Worm (Caenorhabditis elegans) whole organism, L4 larva: ENCODE data around the gene R07A4.3.

ENCODE experiments used
- F44E2.7 ChIP-seq: fragments of 200-800 bp; sonication (Bioruptor generic); IDR thresholded peaks from 2 replicates; pipeline ENCODE4 v2.1.2; 2022; ENCODE audit warnings: missing genetic modification characterization, missing compliant biosample characterization
- R02D3.7 ChIP-seq: fragments of 150-350 bp; sonication (generic microtip); optimal IDR thresholded peaks from 3 replicates; lab custom pipeline; 2014; ENCODE audit warnings: missing biosample characterization, missing genetic modification characterization
- T26A8.4 ChIP-seq: fragments of 200-800 bp; sonication (Bioruptor generic); IDR thresholded peaks from 2 replicates; pipeline ENCODE4 v1.3.6; 2022; ENCODE audit warnings: missing genetic modification characterization, missing compliant biosample characterization
- Y105C5A.15 ChIP-seq: fragments of 200-800 bp; sonication (Bioruptor generic); IDR thresholded peaks from 2 replicates; pipeline ENCODE4 v1.3.6; 2022; ENCODE audit warnings: missing genetic modification characterization, missing compliant biosample characterization
- Y5F2A.4 ChIP-seq: fragments of 200-800 bp; sonication (Bioruptor generic); optimal IDR thresholded peaks from 2 replicates; lab custom pipeline; 2018; ENCODE audit warnings: mild to moderate bottlenecking, missing genetic modification characterization, missing compliant biosample characterization
- ZK546.5 ChIP-seq, 2 experiments: sonication (generic microtip); optimal IDR thresholded peaks; 2 replicates each; lab custom pipeline; 2017; ENCODE audit warnings: missing biosample characterization in 2 of 2, missing genetic modification characterization in 2 of 2
- aha-1 ChIP-seq: fragments of 150-350 bp; peaks from one replicate; lab custom pipeline; 2014; ENCODE audit warnings: missing biosample characterization, missing genetic modification characterization
- attf-4 ChIP-seq: sonication (generic microtip); optimal IDR thresholded peaks from 3 replicates; lab custom pipeline; 2017; ENCODE audit warnings: missing biosample characterization, missing genetic modification characterization
- ceh-44 ChIP-seq: fragments of 200-800 bp; sonication (Bioruptor generic); IDR thresholded peaks from 2 replicates; pipeline ENCODE4 v1.3.6; 2022; ENCODE audit warnings: missing genetic modification reagents, missing genetic modification characterization, missing compliant biosample characterization
- ces-1 ChIP-seq: fragments of 150-350 bp; sonication (generic microtip); optimal IDR thresholded peaks from 4 replicates; lab custom pipeline; 2014; ENCODE audit warnings: missing biosample characterization, missing genetic modification reagents, missing genetic modification characterization
- daf-12 ChIP-seq: fragments of 150-350 bp; optimal IDR thresholded peaks from 2 replicates; lab custom pipeline; 2014; ENCODE audit warnings: missing biosample characterization, missing genetic modification reagents, missing genetic modification characterization
- daf-16 ChIP-seq, 3 experiments: sonication (generic microtip); optimal IDR thresholded peaks; 2 replicates each; lab custom pipeline; 2016 to 2017; ENCODE audit warnings: missing genetic modification characterization in 3 of 3, missing genetic modification reagents in 3 of 3, mild to moderate bottlenecking in 2 of 3, missing compliant biosample characterization in 2 of 3, missing biosample characterization in 1 of 3, moderate library complexity in 1 of 3
- dmd-6 ChIP-seq: fragments of 200-800 bp; sonication (Bioruptor generic); IDR thresholded peaks from 2 replicates; pipeline ENCODE4 v1.3.6; 2022; ENCODE audit warnings: missing genetic modification reagents, missing genetic modification characterization, missing compliant biosample characterization
- dmd-9 ChIP-seq: fragments of 200-800 bp; sonication (Bioruptor generic); IDR thresholded peaks from 2 replicates; pipeline ENCODE4 v1.3.6; 2022; ENCODE audit warnings: missing genetic modification reagents, missing genetic modification characterization, missing compliant biosample characterization
- dpl-1 ChIP-seq: fragments of 150-350 bp; optimal IDR thresholded peaks from 2 replicates; lab custom pipeline; 2014; ENCODE audit warnings: missing biosample characterization, missing genetic modification reagents, missing genetic modification characterization
- dve-1 ChIP-seq: sonication (generic microtip); optimal IDR thresholded peaks from 2 replicates; lab custom pipeline; 2017; ENCODE audit warnings: antibody characterized with exemption, mild to moderate bottlenecking, missing genetic modification characterization, missing compliant biosample characterization; ENCODE audit not compliant: insufficient read depth
- egl-43 ChIP-seq: fragments of 200-800 bp; sonication (Bioruptor generic); IDR thresholded peaks from 2 replicates; pipeline ENCODE4 v1.3.6; 2022; ENCODE audit warnings: missing genetic modification reagents, missing genetic modification characterization, missing compliant biosample characterization
- hlh-11 ChIP-seq: fragments of 200-800 bp; sonication (Bioruptor generic); optimal IDR thresholded peaks from 2 replicates; lab custom pipeline; 2018; ENCODE audit warnings: mild to moderate bottlenecking, missing genetic modification characterization, missing compliant biosample characterization
- hlh-30 ChIP-seq: sonication (generic microtip); optimal IDR thresholded peaks from 2 replicates; lab custom pipeline; 2017; ENCODE audit warnings: antibody characterized with exemption, mild to moderate bottlenecking, missing genetic modification characterization, missing compliant biosample characterization; ENCODE audit not compliant: insufficient read depth
- hmg-1.1 ChIP-seq: fragments of 200-800 bp; sonication (Bioruptor generic); IDR thresholded peaks from 2 replicates; pipeline ENCODE4 v1.3.6; 2022; ENCODE audit warnings: missing genetic modification reagents, missing genetic modification characterization, missing compliant biosample characterization
- lin-15B ChIP-seq: fragments of 150-350 bp; sonication (generic microtip); optimal IDR thresholded peaks from 3 replicates; lab custom pipeline; 2014; ENCODE audit warnings: missing biosample characterization, missing genetic modification characterization
- lin-39 ChIP-seq: fragments of 150-350 bp; optimal IDR thresholded peaks from 2 replicates; lab custom pipeline; 2014; ENCODE audit warnings: missing biosample characterization, missing genetic modification reagents, missing genetic modification characterization
- mep-1 ChIP-seq: fragments of 150-350 bp; sonication (generic microtip); optimal IDR thresholded peaks from 3 replicates; lab custom pipeline; 2014; ENCODE audit warnings: missing biosample characterization, missing genetic modification characterization
- mes-2 ChIP-seq: sonication (generic microtip); optimal IDR thresholded peaks from 2 replicates; lab custom pipeline; 2016; ENCODE audit warnings: missing genotype, mild to moderate bottlenecking, missing genetic modification characterization, missing compliant biosample characterization; ENCODE audit not compliant: poor library complexity, severe bottlenecking
- nhr-10 ChIP-seq: fragments of 150-350 bp; optimal IDR thresholded peaks from 2 replicates; lab custom pipeline; 2014; ENCODE audit warnings: missing biosample characterization, missing genetic modification characterization
- nhr-102 ChIP-seq: sonication (generic microtip); optimal IDR thresholded peaks from 2 replicates; lab custom pipeline; 2016; ENCODE audit warnings: mild to moderate bottlenecking, missing genetic modification characterization, moderate library complexity, missing compliant biosample characterization
- nhr-11 ChIP-seq: fragments of 150-350 bp; optimal IDR thresholded peaks from 2 replicates; lab custom pipeline; 2014; ENCODE audit warnings: missing biosample characterization, missing genetic modification characterization
- nhr-111 ChIP-seq: fragments of 200-800 bp; sonication (Bioruptor generic); optimal IDR thresholded peaks from 2 replicates; lab custom pipeline; 2018; ENCODE audit warnings: mild to moderate bottlenecking, missing genetic modification characterization, missing compliant biosample characterization
- nhr-28 ChIP-seq: fragments of 150-350 bp; optimal IDR thresholded peaks from 2 replicates; lab custom pipeline; 2014; ENCODE audit warnings: missing biosample characterization, missing genetic modification characterization
- nhr-77 ChIP-seq: fragments of 150-350 bp; optimal IDR thresholded peaks from 2 replicates; lab custom pipeline; 2014; ENCODE audit warnings: missing biosample characterization, missing genetic modification characterization
- pha-4 ChIP-seq, 2 experiments: fragments of 150-350 bp in 1 of 2; fragments of 200-800 bp in 1 of 2; sonication (Bioruptor generic) in 1 of 2; IDR thresholded peaks in 1 of 2; optimal IDR thresholded peaks in 1 of 2; 2 replicates each; pipeline versions ENCODE4 v1.3.6 to Lab custom; 2014 to 2022; ENCODE audit warnings: missing genetic modification characterization in 2 of 2, missing genetic modification reagents in 2 of 2, missing biosample characterization in 1 of 2, missing compliant biosample characterization in 1 of 2
- php-3 ChIP-seq: fragments of 200-800 bp; sonication (Bioruptor generic); IDR thresholded peaks from 2 replicates; pipeline ENCODE4 v1.3.6; 2022; ENCODE audit warnings: missing genetic modification reagents, missing genetic modification characterization, missing compliant biosample characterization
- pqm-1 ChIP-seq: sonication (generic microtip); optimal IDR thresholded peaks from 2 replicates; lab custom pipeline; 2017; ENCODE audit warnings: missing biosample characterization, missing genetic modification characterization
- rbr-2 ChIP-seq: sonication (generic microtip); optimal IDR thresholded peaks from 2 replicates; lab custom pipeline; 2016; ENCODE audit warnings: missing genotype, missing genetic modification characterization, missing compliant biosample characterization
- saeg-2 ChIP-seq: fragments of 200-800 bp; sonication (Bioruptor generic); IDR thresholded peaks from 2 replicates; pipeline ENCODE4 v1.3.6; 2022; ENCODE audit warnings: missing genetic modification reagents, missing genetic modification characterization, missing compliant biosample characterization
- set-16 ChIP-seq: fragments of 200-800 bp; sonication (Bioruptor generic); IDR thresholded peaks from 2 replicates; pipeline ENCODE4 v1.3.6; 2022; ENCODE audit warnings: missing genetic modification reagents, missing genetic modification characterization, missing compliant biosample characterization
- snpc-1.2 ChIP-seq: fragments of 200-800 bp; sonication (Bioruptor generic); IDR thresholded peaks from 2 replicates; pipeline ENCODE4 v1.3.6; 2022; ENCODE audit warnings: missing genetic modification reagents, missing genetic modification characterization, missing compliant biosample characterization
- tag-97 ChIP-seq: fragments of 200-800 bp; sonication (Bioruptor generic); IDR thresholded peaks from 2 replicates; pipeline ENCODE4 v1.3.6; 2022; ENCODE audit warnings: missing genetic modification characterization, missing compliant biosample characterization
- tra-1 ChIP-seq: fragments of 200-800 bp; sonication (Bioruptor generic); IDR thresholded peaks from 2 replicates; pipeline ENCODE4 v1.3.6; 2022; ENCODE audit warnings: missing genetic modification reagents, missing genetic modification characterization, missing compliant biosample characterization
- unc-39 ChIP-seq: sonication (generic microtip); optimal IDR thresholded peaks from 2 replicates; lab custom pipeline; 2017; ENCODE audit warnings: missing biosample characterization, missing genetic modification characterization
- ztf-11 ChIP-seq: fragments of 150-350 bp; optimal IDR thresholded peaks from 2 replicates; lab custom pipeline; 2014; ENCODE audit warnings: missing biosample characterization, missing genetic modification characterization
- ztf-7 ChIP-seq: fragments of 150-350 bp; optimal IDR thresholded peaks from 2 replicates; lab custom pipeline; 2014; ENCODE audit warnings: missing biosample characterization, missing genetic modification characterization

Gene R07A4.3

ce11 chrX:10780542-10781266 lies 27.2 kb downstream of the R07A4.3 start:
- TF ChIP-seq dmd-6 (peak; percentile 35), lin-39 (tag; lab: Kevin White, UChicago) (no peak), T26A8.4 (GFP tag; lab: Robert Waterston, UW) (no peak), aha-1 (peak; percentile 92), saeg-2 (GFP tag; lab: Robert Waterston, UW) (0 out of 2 replicates have a peak, but pooled peaks have one; percentile 44), ztf-7 (no peak), daf-16 (GFP tag; optimal IDR thresholded peaks at IDR 0.05; lab: Kevin White, UChicago) (no peak), daf-16 (tag; optimal IDR thresholded peaks at IDR 0.05; lab: Kevin White, UChicago) (peak; percentile 50), php-3 (GFP tag; lab: Robert Waterston, UW) (no peak), nhr-77 (tag; lab: Kevin White, UChicago) (no peak), mep-1 (tag; lab: Kevin White, UChicago) (peak; percentile 3), mes-2 (tag; lab: Kevin White, UChicago) (peak; percentile 2), rbr-2 (tag; lab: Kevin White, UChicago) (peak; percentile 3), hlh-11 (tag; lab: Kevin White, UChicago) (peak; percentile 52), egl-43 (GFP tag; lab: Robert Waterston, UW) (peak; percentile 71), hlh-30 (peak; percentile 63), nhr-28 (tag; lab: Kevin White, UChicago) (peak; percentile 40), pqm-1 (tag; lab: Kevin White, UChicago) (peak; percentile 45), daf-12 (tag; lab: Kevin White, UChicago) (no peak), nhr-111 (GFP tag; lab: Kevin White, UChicago) (peak; percentile 16), tag-97 (GFP tag; lab: Robert Waterston, UW) (0 out of 2 replicates have a peak, but pooled peaks have one; percentile 70), dmd-9 (GFP tag; lab: Robert Waterston, UW) (0 out of 2 replicates have a peak, but pooled peaks have one; percentile 20), dve-1 (tag; lab: Kevin White, UChicago) (peak; percentile 56), set-16 (GFP tag; lab: Robert Waterston, UW) (peak; percentile 60)

ce11 chrX:10783822-10784221 lies 30.3 kb downstream of the R07A4.3 start, which contains the start of gene clc-4:
Gene clc-4, minus strand, starts transcription at chrX:10783922.
- TF ChIP-seq attf-4 (tag; lab: Kevin White, UChicago), result no peak
- no peak for TF ChIP-seq hmg-1.1

- no peak for TF ChIP-seq unc-39
- no peak for TF ChIP-seq nhr-102 (tag; lab: Kevin White, UChicago)
- no peak for TF ChIP-seq tra-1 (GFP tag; lab: Robert Waterston, UW)
- no peak for TF ChIP-seq hlh-11 (tag; lab: Kevin White, UChicago)
- TF ChIP-seq dpl-1 (GFP tag; lab: Kevin White, UChicago), result no peak
- no peak for TF ChIP-seq pha-4 (GFP tag; IDR thresholded peaks at IDR 0.05; lab: Robert Waterston, UW)
- no peak for TF ChIP-seq pha-4 (tag; optimal IDR thresholded peaks at IDR 0.05; lab: Kevin White, UChicago)
- TF ChIP-seq ZK546.5 (tag; optimal IDR thresholded peaks at IDR 0.05; lab: Kevin White, UChicago), result no peak
- no peak for TF ChIP-seq dmd-9 (GFP tag; lab: Robert Waterston, UW)
- TF ChIP-seq ces-1, result no peak
Measured at ce11 chrX:10787203-10787602, 33.7 kb downstream of the R07A4.3 start, which contains the start of gene ttr-14. Gene ttr-14, plus strand, starts transcription at chrX:10787503.

ce11 chrX:10792435-10792834 lies 38.9 kb downstream of the R07A4.3 start, which contains the start of gene vap-2:
Gene vap-2, minus strand, starts transcription at chrX:10792535.
- TF ChIP-seq snpc-1.2 (GFP tag; lab: Robert Waterston, UW) (no peak), Y105C5A.15 (GFP tag; lab: Robert Waterston, UW) (no peak), ceh-44 (GFP tag; lab: Robert Waterston, UW) (no peak), mep-1 (tag; lab: Kevin White, UChicago) (no peak), lin-15B (tag; lab: Kevin White, UChicago) (no peak), nhr-77 (tag; lab: Kevin White, UChicago) (no peak), Y5F2A.4 (GFP tag; lab: Kevin White, UChicago) (no peak), R02D3.7 (tag; lab: Kevin White, UChicago) (no peak), daf-16 (GFP tag; optimal IDR thresholded peaks at IDR 0.05; lab: Kevin White, UChicago) (no peak), daf-16 (tag; optimal IDR thresholded peaks at IDR 0.05; lab: Kevin White, UChicago) (no peak), nhr-10 (tag; lab: Kevin White, UChicago) (no peak), ztf-11 (no peak), egl-43 (GFP tag; lab: Robert Waterston, UW) (no peak), F44E2.7 (GFP tag; lab: Robert Waterston, UW) (no peak), nhr-11 (tag; lab: Kevin White, UChicago) (no peak)
